Worm (Caenorhabditis elegans) whole organism, early embryonic: ENCODE measurements around the gene C56E6.7.

Source experiments
- B0310.2 ChIP-seq: sonication (generic microtip); optimal IDR thresholded peaks from 2 replicates; lab custom pipeline; 2016; ENCODE audit warnings: mild to moderate bottlenecking, missing genetic modification characterization, missing compliant biosample characterization
- F13C5.2 ChIP-seq: sonication (generic microtip); optimal IDR thresholded peaks from 2 replicates; lab custom pipeline; 2017; ENCODE audit warnings: mild to moderate bottlenecking, missing genetic modification characterization, inconsistent platforms, missing compliant biosample characterization
- aly-1 ChIP-seq: sonication (generic microtip); optimal IDR thresholded peaks from 2 replicates; lab custom pipeline; 2016; ENCODE audit warnings: missing genetic modification characterization, missing compliant biosample characterization
- ama-1 ChIP-seq: fragments of 150-350 bp; optimal IDR thresholded peaks from 2 replicates; lab custom pipeline; 2014
- ceh-13 ChIP-seq: fragments of 200-800 bp; sonication (Bioruptor generic); optimal IDR thresholded peaks from 2 replicates; lab custom pipeline; 2018; ENCODE audit warnings: mild to moderate bottlenecking, missing genetic modification characterization, missing compliant biosample characterization
- ceh-36 ChIP-seq: sonication (generic microtip); optimal IDR thresholded peaks from 2 replicates; lab custom pipeline; 2016; ENCODE audit warnings: missing genetic modification characterization, inconsistent platforms, missing compliant biosample characterization
- ets-7 ChIP-seq: sonication (generic microtip); optimal IDR thresholded peaks from 2 replicates; lab custom pipeline; 2016; ENCODE audit warnings: missing genotype, missing genetic modification characterization, missing compliant biosample characterization
- flt-1 ChIP-seq: fragments of 200-800 bp; sonication (Bioruptor generic); IDR thresholded peaks from 2 replicates; pipeline ENCODE4 v1.3.6; 2022; ENCODE audit warnings: missing genetic modification characterization, missing compliant biosample characterization
- hmbx-1 ChIP-seq: sonication (generic microtip); optimal IDR thresholded peaks from 2 replicates; lab custom pipeline; 2016; ENCODE audit warnings: mild to moderate bottlenecking, missing genetic modification characterization, missing compliant biosample characterization
- hmg-4 ChIP-seq: fragments of 200-800 bp; sonication (Bioruptor generic); optimal IDR thresholded peaks from 2 replicates; lab custom pipeline; 2018; ENCODE audit warnings: mild to moderate bottlenecking, missing genetic modification characterization, missing compliant biosample characterization
- hnd-1 ChIP-seq: sonication (generic microtip); optimal IDR thresholded peaks from 2 replicates; lab custom pipeline; 2016; ENCODE audit warnings: missing genetic modification characterization, missing compliant biosample characterization
- pes-1 ChIP-seq: fragments of 200-800 bp; sonication (Bioruptor generic); IDR thresholded peaks from 2 replicates; pipeline ENCODE4 v1.3.6; 2022; ENCODE audit warnings: missing genetic modification reagents, missing genetic modification characterization, missing compliant biosample characterization
- scrt-1 ChIP-seq: fragments of 200-800 bp; sonication (Bioruptor generic); IDR thresholded peaks from 2 replicates; pipeline ENCODE4 v1.3.6; 2022; ENCODE audit warnings: missing genetic modification characterization, missing compliant biosample characterization
- sea-1 ChIP-seq: fragments of 200-800 bp; sonication (Bioruptor generic); conservative IDR thresholded peaks from 2 replicates; pipeline ENCODE4 v1.3.6; 2022; ENCODE audit warnings: missing genetic modification characterization, missing compliant biosample characterization
- tbx-11 ChIP-seq: fragments of 200-800 bp; sonication (Bioruptor generic); IDR thresholded peaks from 2 replicates; pipeline ENCODE4 v1.3.6; 2022; ENCODE audit warnings: missing genetic modification characterization, missing compliant biosample characterization
- tbx-37 ChIP-seq: fragments of 200-800 bp; sonication (Bioruptor generic); conservative IDR thresholded peaks from 2 replicates; pipeline ENCODE4 v1.3.6; 2022; ENCODE audit warnings: missing genetic modification reagents, missing genetic modification characterization, missing compliant biosample characterization
- tra-4 ChIP-seq: sonication (generic microtip); optimal IDR thresholded peaks from 2 replicates; lab custom pipeline; 2017; ENCODE audit warnings: missing genetic modification characterization, missing compliant biosample characterization

C56E6.7 gene

ce11 chrII:6516276-6516675 is at the start of gene C56E6.7:
C56E6.7 (plus strand) TSS chrII:6516576.
- TF ChIP-seq hnd-1 (no peak), flt-1 (GFP tag; lab: Robert Waterston, UW) (no peak), hmbx-1 (no peak), aly-1 (tag; lab: Kevin White, UChicago) (no peak), tra-4 (tag; lab: Kevin White, UChicago) (no peak), F13C5.2 (tag; lab: Kevin White, UChicago) (no peak), ets-7 (tag; lab: Kevin White, UChicago) (no peak), ceh-13 (GFP tag; lab: Kevin White, UChicago) (no peak), tbx-37 (GFP tag; lab: Robert Waterston, UW) (no peak), B0310.2 (tag; lab: Kevin White, UChicago) (no peak), hmg-4 (GFP tag; lab: Kevin White, UChicago) (no peak), scrt-1 (no peak), ceh-36 (tag; lab: Kevin White, UChicago) (no peak)

ce11 chrII:6469340-6469739 is 47.0 kb upstream of the C56E6.7 start:
- no peak for TF ChIP-seq tbx-37 (GFP tag; lab: Robert Waterston, UW)

ce11 chrII:6470985-6471384 is 45.4 kb upstream of the C56E6.7 start, which contains the start of gene dgk-5:
dgk-5 (minus strand) TSS chrII:6471085.
- TF ChIP-seq pes-1 (GFP tag; lab: Robert Waterston, UW) (no peak), ceh-13 (GFP tag; lab: Kevin White, UChicago) (no peak), tbx-37 (GFP tag; lab: Robert Waterston, UW) (no peak), hmg-4 (GFP tag; lab: Kevin White, UChicago) (no peak), sea-1 (GFP tag; lab: Robert Waterston, UW) (no peak), ceh-36 (tag; lab: Kevin White, UChicago) (no peak), tbx-11 (GFP tag; lab: Robert Waterston, UW) (no peak), hnd-1 (no peak), scrt-1 (no peak), hmbx-1 (no peak), F13C5.2 (tag; lab: Kevin White, UChicago) (no peak), B0310.2 (tag; lab: Kevin White, UChicago) (no peak), ama-1 (no peak), flt-1 (GFP tag; lab: Robert Waterston, UW) (no peak), ets-7 (tag; lab: Kevin White, UChicago) (no peak), aly-1 (tag; lab: Kevin White, UChicago) (no peak), tra-4 (tag; lab: Kevin White, UChicago) (no peak)

ce11 chrII:6475180-6475737 is 41.1 kb upstream of the C56E6.7 start, which contains the start of gene T28D9.16:
T28D9.16 (plus strand) TSS chrII:6475687.
- TF ChIP-seq ceh-36 (tag; lab: Kevin White, UChicago) (no peak), ceh-13 (GFP tag; lab: Kevin White, UChicago) (no peak), scrt-1 (no peak), hmg-4 (GFP tag; lab: Kevin White, UChicago) (no peak), ama-1 (no peak), pes-1 (GFP tag; lab: Robert Waterston, UW) (no peak), aly-1 (tag; lab: Kevin White, UChicago) (no peak), sea-1 (GFP tag; lab: Robert Waterston, UW) (no peak), ets-7 (tag; lab: Kevin White, UChicago) (no peak), B0310.2 (tag; lab: Kevin White, UChicago) (no peak), flt-1 (GFP tag; lab: Robert Waterston, UW) (no peak)

ce11 chrII:6476655-6477054 is 39.7 kb upstream of the C56E6.7 start, which contains the start of gene T28D9.4:
T28D9.4 (plus strand) TSS chrII:6476955.
- TF ChIP-seq pes-1 (GFP tag; lab: Robert Waterston, UW) (no peak), ceh-36 (tag; lab: Kevin White, UChicago) (no peak), scrt-1 (no peak), hnd-1 (no peak), B0310.2 (tag; lab: Kevin White, UChicago) (no peak), sea-1 (GFP tag; lab: Robert Waterston, UW) (no peak), hmbx-1 (no peak), hmg-4 (GFP tag; lab: Kevin White, UChicago) (no peak), ama-1 (no peak), tbx-11 (GFP tag; lab: Robert Waterston, UW) (no peak), tbx-37 (GFP tag; lab: Robert Waterston, UW) (no peak), ets-7 (tag; lab: Kevin White, UChicago) (no peak), F13C5.2 (tag; lab: Kevin White, UChicago) (no peak), flt-1 (GFP tag; lab: Robert Waterston, UW) (no peak), ceh-13 (GFP tag; lab: Kevin White, UChicago) (no peak), tra-4 (tag; lab: Kevin White, UChicago) (no peak), aly-1 (tag; lab: Kevin White, UChicago) (no peak)

DNA sequence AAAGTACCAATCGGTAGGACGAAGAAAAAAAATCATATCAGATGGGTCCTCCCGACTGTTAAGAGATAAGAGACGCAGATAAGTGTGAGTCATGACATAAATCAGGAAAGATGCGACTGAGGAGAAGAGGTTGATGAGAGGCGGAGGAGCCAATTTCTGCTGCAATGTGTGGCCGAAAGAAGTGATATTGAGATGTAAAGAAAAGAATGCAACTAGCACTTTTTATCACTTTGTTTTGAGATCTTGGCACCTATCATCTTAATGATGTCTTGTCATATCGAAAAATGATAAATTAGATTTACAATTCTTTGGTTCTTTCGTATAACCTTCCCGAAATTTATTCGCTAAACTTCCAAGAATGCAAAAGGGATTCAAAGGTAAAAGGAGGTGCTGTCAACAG is 34.3 kb upstream of the C56E6.7 start, which contains the start of gene del-10:
Gene del-10 (minus strand): TSS at position 24 of the 400 bp plus-strand sequence.
- TF ChIP-seq tbx-11 (GFP tag; lab: Robert Waterston, UW) (no peak), ceh-13 (GFP tag; lab: Kevin White, UChicago) (no peak), hmg-4 (GFP tag; lab: Kevin White, UChicago) (no peak), F13C5.2 (tag; lab: Kevin White, UChicago) (no peak), hmbx-1 (no peak), ama-1 (no peak), flt-1 (GFP tag; lab: Robert Waterston, UW) (no peak), hnd-1 (no peak), pes-1 (GFP tag; lab: Robert Waterston, UW) (no peak), sea-1 (GFP tag; lab: Robert Waterston, UW) (no peak), scrt-1 (no peak), ceh-36 (tag; lab: Kevin White, UChicago) (no peak), ets-7 (tag; lab: Kevin White, UChicago) (no peak), tbx-37 (GFP tag; lab: Robert Waterston, UW) (no peak), tra-4 (tag; lab: Kevin White, UChicago) (no peak), B0310.2 (tag; lab: Kevin White, UChicago) (no peak), aly-1 (tag; lab: Kevin White, UChicago) (no peak)
